Worm (Caenorhabditis elegans) whole organism, L2 larva: ENCODE data around the gene alh-2.

Source experiments
- egl-27 ChIP-seq: sonication (generic microtip); optimal IDR thresholded peaks from 3 replicates; lab custom pipeline; 2017; ENCODE audit warnings: missing biosample characterization, missing genetic modification reagents, missing genetic modification characterization
- lin-11 ChIP-seq: fragments of 150-350 bp; sonication (generic microtip); optimal IDR thresholded peaks from 2 replicates; lab custom pipeline; 2014; ENCODE audit warnings: missing biosample characterization, missing genetic modification characterization, inconsistent platforms, mixed read lengths
- mdl-1 ChIP-seq, 2 experiments: fragments of 150-350 bp in 1 of 2; sonication (generic microtip) in 1 of 2; optimal IDR thresholded peaks; 2 replicates each; lab custom pipeline; 2017; ENCODE audit warnings: missing biosample characterization in 2 of 2, missing genetic modification characterization in 2 of 2
- sem-4 ChIP-seq: fragments of 150-350 bp; optimal IDR thresholded peaks from 2 replicates; lab custom pipeline; 2014; ENCODE audit warnings: missing biosample characterization, missing genetic modification reagents, missing genetic modification characterization
- ztf-11 ChIP-seq: sonication (generic microtip); optimal IDR thresholded peaks from 2 replicates; lab custom pipeline; 2017; ENCODE audit warnings: missing biosample characterization, missing genetic modification characterization

ce11 chrV:1640008-1640407 lies 4.0 kb upstream of the alh-2 start, which contains the start of gene str-221:
- TF ChIP-seq egl-27 (tag; lab: Kevin White, UChicago) (no peak), ztf-11 (tag; lab: Kevin White, UChicago) (no peak), mdl-1 (tag; optimal IDR thresholded peaks at IDR 0.05; lab: Kevin White, UChicago) (no peak), sem-4 (tag; lab: Kevin White, UChicago) (no peak), lin-11 (tag; lab: Kevin White, UChicago) (no peak)
